Fruit fly (Drosophila melanogaster): Measurements from ENCODE around the gene CG31029.

The CG31029 gene

dm6 chr3R:30150602-30151001 lies 18.4 kb upstream of the CG31029 start:
- no peak for TF ChIP-seq CG17801 (GFP tag; optimal IDR thresholded peaks at IDR 0.05; ENCODE audit: partially characterized antibody)

DNA sequence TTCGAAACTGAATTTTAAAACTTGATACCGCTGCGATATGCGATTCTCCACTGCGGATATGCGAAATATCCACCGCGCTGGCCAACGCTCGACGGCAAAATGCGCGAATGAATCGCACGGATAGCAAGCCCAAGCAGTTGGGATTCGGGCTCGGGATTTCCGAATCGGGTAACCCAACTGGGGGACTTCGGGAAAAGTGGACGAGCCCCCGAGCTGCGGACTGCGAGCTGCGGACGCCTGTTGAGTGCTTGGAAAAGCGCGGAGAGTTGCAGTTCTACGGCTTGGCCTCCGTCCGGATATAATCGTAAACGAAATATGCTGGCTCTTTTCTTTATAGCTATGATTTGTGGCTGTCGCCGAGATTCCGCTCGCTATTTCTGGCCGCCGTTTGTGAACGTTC lies 17.3 kb upstream of the CG31029 start, which contains the start of gene AdoR:
AdoR (minus strand) TSS at position 101 of the 400 bp plus-strand sequence.
- no peak for TF ChIP-seq CG17801 (GFP tag; optimal IDR thresholded peaks at IDR 0.05; ENCODE audit: partially characterized antibody)

- peak; percentile 9 for TF ChIP-seq CG17801 (GFP tag; optimal IDR thresholded peaks at IDR 0.05; ENCODE audit: partially characterized antibody)
These were observed 2.2 kb upstream of the CG31029 start, which contains the start of gene Tpi for dm6 chr3R:30134063-30135047. Gene Tpi (minus strand): TSS chr3R:30134599.

- no peak for TF ChIP-seq CG17801 (GFP tag; optimal IDR thresholded peaks at IDR 0.05; ENCODE audit: partially characterized antibody)
These were observed 3.2 kb downstream of the CG31029 start, which contains the start of gene Ppi1 for dm6 chr3R:30129019-30129418. Gene Ppi1 (minus strand): TSS chr3R:30129119.

dm6 chr3R:30124635-30125034 lies 7.6 kb downstream of the CG31029 start, which contains the start of gene CG45073:
Gene CG45073 (minus strand): TSS chr3R:30124735.
- TF ChIP-seq CG17801 (GFP tag; optimal IDR thresholded peaks at IDR 0.05; ENCODE audit: partially characterized antibody): no peak

DNA sequence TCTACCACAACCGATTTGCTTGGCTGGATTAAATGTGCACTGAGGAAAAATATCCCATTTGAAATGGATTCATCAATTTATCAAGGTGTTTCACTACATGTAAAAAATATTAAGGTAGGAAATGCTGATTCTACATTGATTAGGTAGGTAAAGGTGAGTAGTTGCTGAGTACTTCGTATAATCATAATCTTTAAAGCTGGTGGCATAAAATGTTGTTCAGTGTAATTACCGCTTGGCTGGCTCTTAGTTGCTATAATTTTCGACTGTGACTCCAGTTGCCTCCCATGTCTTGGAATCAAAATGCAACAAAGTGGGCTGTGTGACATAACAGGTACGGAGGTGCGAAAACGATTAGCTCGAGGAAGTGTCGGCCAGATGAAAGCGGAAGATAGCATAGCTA lies 9.0 kb downstream of the CG31029 start, which contains the start of gene CG45072:
CG45072 (minus strand) TSS at position 101 of the 400 bp plus-strand sequence.
- no peak for TF ChIP-seq CG17801 (GFP tag; optimal IDR thresholded peaks at IDR 0.05; ENCODE audit: partially characterized antibody)

dm6 chr3R:30121731-30122130 lies 10.5 kb downstream of the CG31029 start:
- no peak for TF ChIP-seq CG17801 (GFP tag; optimal IDR thresholded peaks at IDR 0.05; ENCODE audit: partially characterized antibody)

- TF ChIP-seq CG17801 (GFP tag; optimal IDR thresholded peaks at IDR 0.05; ENCODE audit: partially characterized antibody): no peak
These were observed 17.9 kb downstream of the CG31029 start for dm6 chr3R:30114286-30114803.

dm6 chr3R:30110959-30111358 lies 21.2 kb downstream of the CG31029 start:
- no peak for TF ChIP-seq CG17801 (GFP tag; optimal IDR thresholded peaks at IDR 0.05; ENCODE audit: partially characterized antibody)

DNA sequence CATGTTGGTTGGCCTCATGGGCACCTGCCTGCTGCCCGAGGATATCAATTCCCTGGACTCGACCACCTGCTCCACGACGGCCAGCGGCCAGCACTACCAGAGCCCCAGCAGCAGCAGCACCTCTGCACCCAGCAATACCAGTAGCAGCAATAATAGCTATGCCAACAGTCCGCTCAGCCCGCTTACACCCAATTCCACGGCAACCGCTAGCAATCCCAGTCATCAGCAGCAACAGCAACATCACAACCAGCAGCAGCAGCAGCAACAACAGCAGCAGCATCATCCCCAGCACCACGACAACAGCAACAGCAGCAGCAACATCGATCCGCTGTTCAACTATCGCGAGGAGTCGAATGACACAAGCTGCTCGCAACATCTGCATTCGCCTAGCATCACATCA lies 22.8 kb downstream of the CG31029 start:
- no peak for TF ChIP-seq CG17801 (GFP tag; optimal IDR thresholded peaks at IDR 0.05; ENCODE audit: partially characterized antibody)

DNA sequence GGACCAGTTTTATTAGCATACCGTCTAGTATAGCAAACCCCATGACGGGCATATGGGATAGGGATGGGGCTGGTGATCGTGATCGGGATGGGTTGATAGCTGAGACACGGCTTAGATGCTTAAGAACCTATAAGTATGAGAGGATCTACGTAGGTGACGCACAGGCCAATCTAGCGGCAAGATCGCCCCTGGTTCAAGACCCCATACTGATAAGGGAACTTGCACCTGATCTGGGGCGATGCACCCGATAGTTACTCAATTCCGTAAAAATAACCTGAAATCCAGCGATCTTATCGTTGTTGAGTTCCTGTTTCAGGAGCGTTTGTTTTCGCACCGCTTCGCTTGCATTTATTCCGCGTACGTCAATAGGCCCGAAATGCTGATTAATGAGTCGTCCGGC lies 23.6 kb downstream of the CG31029 start:
- TF ChIP-seq CG17801 (GFP tag; optimal IDR thresholded peaks at IDR 0.05; ENCODE audit: partially characterized antibody): no peak

dm6 chr3R:30107718-30108117 lies 24.5 kb downstream of the CG31029 start:
- TF ChIP-seq CG17801 (GFP tag; optimal IDR thresholded peaks at IDR 0.05; ENCODE audit: partially characterized antibody): no peak

DNA sequence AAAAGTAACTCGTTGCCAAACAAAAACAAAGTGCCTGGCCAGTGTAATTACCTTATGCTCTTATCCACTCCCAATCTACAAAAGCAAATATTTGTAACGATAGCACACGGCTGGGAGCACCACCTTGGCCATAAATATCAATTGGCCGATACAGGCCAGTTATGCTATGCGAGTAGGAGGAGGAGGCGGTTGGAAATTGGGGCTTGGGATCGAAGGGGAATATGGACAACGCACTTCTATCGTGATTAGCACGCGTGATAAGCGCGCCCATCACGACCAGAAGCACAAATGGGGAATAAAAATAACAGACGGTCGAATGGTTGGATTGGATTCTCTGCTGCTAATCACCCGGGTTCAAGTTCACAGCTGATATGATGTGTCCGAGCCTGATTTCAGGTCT lies 25.6 kb downstream of the CG31029 start:
- no peak for TF ChIP-seq CG17801 (GFP tag; optimal IDR thresholded peaks at IDR 0.05; ENCODE audit: partially characterized antibody)

- no peak for TF ChIP-seq CG17801 (GFP tag; optimal IDR thresholded peaks at IDR 0.05; ENCODE audit: partially characterized antibody)
These were observed 26.4 kb downstream of the CG31029 start for dm6 chr3R:30105808-30106207.

- TF ChIP-seq CG17801 (GFP tag; optimal IDR thresholded peaks at IDR 0.05; ENCODE audit: partially characterized antibody): no peak
These were observed 27.2 kb downstream of the CG31029 start for dm6 chr3R:30104912-30105510.
